Fruit fly (Drosophila melanogaster): ENCODE measurements around the gene Iml1.
A peak's percentile ranks its signal among the peaks of the same experiment; 100 is the strongest.

Iml1 gene

dm6 chr3L:1517274-1518047, 16.4 kb downstream of the Iml1 start (continued):
- no peak for TF ChIP-seq Dfd (GFP tag; optimal IDR thresholded peaks at IDR 0.05)
- TF ChIP-seq ems (GFP tag; optimal IDR thresholded peaks at IDR 0.05): peak; percentile 15
- TF ChIP-seq CG12391 (tag; optimal IDR thresholded peaks at IDR 0.05): peak; percentile 35
- peak; percentile 41 to 43 for TF ChIP-seq bsh (GFP tag; optimal IDR thresholded peaks at IDR 0.05)
- no peak for TF ChIP-seq slou (GFP tag; optimal IDR thresholded peaks at IDR 0.05)
- peak; percentile 42 for TF ChIP-seq CG4282 (GFP tag; optimal IDR thresholded peaks at IDR 0.05)
- TF ChIP-seq Nf-YB (GFP tag; optimal IDR thresholded peaks at IDR 0.05): no peak
- TF ChIP-seq CG6175 (GFP tag; IDR thresholded peaks at IDR 0.05): no peak
- peak; percentile 50; the same call in 1 of the 2 replicates for TF ChIP-seq ap (GFP tag; IDR thresholded peaks at IDR 0.05)
- peak; percentile 34 for TF ChIP-seq CG8089 (GFP tag; optimal IDR thresholded peaks at IDR 0.05)
- peak; percentile 15 for TF ChIP-seq CG12071 (GFP tag; optimal IDR thresholded peaks at IDR 0.05)
- TF ChIP-seq pros (GFP tag; optimal IDR thresholded peaks at IDR 0.05): no peak
- no peak for TF ChIP-seq Nf-YC (tag; optimal IDR thresholded peaks at IDR 0.05)
- no peak for TF ChIP-seq eyg (GFP tag; optimal IDR thresholded peaks at IDR 0.05)
- TF ChIP-seq Rx (GFP tag; IDR thresholded peaks at IDR 0.05): peak; percentile 35; the same call in 1 of the 2 replicates
- 0 out of 3 replicates have a peak, but pooled peaks have one; percentile 51 for TF ChIP-seq otp (GFP tag; IDR thresholded peaks at IDR 0.05)
- no peak for TF ChIP-seq CrebB (tag; optimal IDR thresholded peaks at IDR 0.05)
- peak; percentile 45 for TF ChIP-seq stc (GFP tag; IDR thresholded peaks at IDR 0.05)
- TF ChIP-seq CG13894 (tag; optimal IDR thresholded peaks at IDR 0.05): no peak
- no peak for TF ChIP-seq CG8924 (tag; optimal IDR thresholded peaks at IDR 0.05)
- TF ChIP-seq CG8281 (tag; optimal IDR thresholded peaks at IDR 0.05): no peak
- TF ChIP-seq pita (GFP tag; optimal IDR thresholded peaks at IDR 0.05): no peak
- peak; percentile 38 for TF ChIP-seq caup (GFP tag; optimal IDR thresholded peaks at IDR 0.05; ENCODE audit: severe bottlenecking)
- no peak for TF ChIP-seq dmrt99B (tag; optimal IDR thresholded peaks at IDR 0.05)
- peak; percentile 87 for TF ChIP-seq CG7786 (GFP tag; optimal IDR thresholded peaks at IDR 0.05)
- TF ChIP-seq CG6791 (GFP tag; IDR thresholded peaks at IDR 0.05; ENCODE audit: partially characterized antibody): peak; percentile 80
- peak; percentile 31 for TF ChIP-seq CG2712 (tag; optimal IDR thresholded peaks at IDR 0.05)
- no peak for TF ChIP-seq Poxn (GFP tag; IDR thresholded peaks at IDR 0.05)
- TF ChIP-seq CG6689 (GFP tag; IDR thresholded peaks at IDR 0.05): peak; percentile 48
- no peak for TF ChIP-seq nerfin-1 (tag; optimal IDR thresholded peaks at IDR 0.05)
- TF ChIP-seq CG18619 (GFP tag; optimal IDR thresholded peaks at IDR 0.05): peak; percentile 40
- peak; percentile 80 for TF ChIP-seq lilli (GFP tag; optimal IDR thresholded peaks at IDR 0.05)
- no peak for TF ChIP-seq br (optimal IDR thresholded peaks at IDR 0.05)
- TF ChIP-seq CG4854 (GFP tag; optimal IDR thresholded peaks at IDR 0.05): no peak
- TF ChIP-seq ro (GFP tag; IDR thresholded peaks at IDR 0.05): no peak
- TF ChIP-seq vfl (GFP tag; optimal IDR thresholded peaks at IDR 0.05): peak; percentile 59
- TF ChIP-seq Dad (GFP tag; optimal IDR thresholded peaks at IDR 0.05): peak; percentile 70
- TF ChIP-seq E2f2 (GFP tag; IDR thresholded peaks at IDR 0.05): peak; percentile 59
- TF ChIP-seq Atf6 (GFP tag; IDR thresholded peaks at IDR 0.05): peak; percentile 35; the same call in 1 of the 2 replicates
- TF ChIP-seq Lim3 (GFP tag; IDR thresholded peaks at IDR 0.05): no peak
- peak; percentile 79 for TF ChIP-seq CG1603 (tag; optimal IDR thresholded peaks at IDR 0.05)
- no peak for TF ChIP-seq yki (optimal IDR thresholded peaks at IDR 0.05)
- peak; percentile 56 for TF ChIP-seq Atf-2 (GFP tag; optimal IDR thresholded peaks at IDR 0.05)
- peak; percentile 62 for TF ChIP-seq CG9609 (GFP tag; optimal IDR thresholded peaks at IDR 0.05)
- peak; percentile 38 for TF ChIP-seq CG17829 (tag; optimal IDR thresholded peaks at IDR 0.05)
- TF ChIP-seq E2f1 (GFP tag; IDR thresholded peaks at IDR 0.05): no peak; the same call in 1 of the 2 replicates
- TF ChIP-seq psq (GFP tag; optimal IDR thresholded peaks at IDR 0.05): no peak
- TF ChIP-seq D19A (tag; optimal IDR thresholded peaks at IDR 0.05): no peak
- TF ChIP-seq hkb (optimal IDR thresholded peaks at IDR 0.05): no peak
- peak; percentile 78 for TF ChIP-seq hkb (GFP tag; IDR thresholded peaks at IDR 0.05)
- TF ChIP-seq Stat92E (GFP tag; optimal IDR thresholded peaks at IDR 0.05): no peak

All from whole organism, embryonic.